Fruit fly (Drosophila melanogaster): ENCODE results near the gene Acox3.

The Acox3 gene

dm6 chr2L:6473076-6474037, 25.2 kb upstream of the Acox3 start, which contains the start of gene mmy (continued):
- TF ChIP-seq Blimp-1 (GFP tag; optimal IDR thresholded peaks at IDR 0.05) (peak; percentile 43), Mrtf (GFP tag; IDR thresholded peaks at IDR 0.05) (no peak), CG2129 (GFP tag; IDR thresholded peaks at IDR 0.05; ENCODE audit: partially characterized antibody) (no peak; the same call in 1 of the 2 replicates), CG10366 (GFP tag; IDR thresholded peaks at IDR 0.05) (peak; percentile 56; the same call in 1 of the 2 replicates), CG32767 (GFP tag; IDR thresholded peaks at IDR 0.05) (0 out of 2 replicates have a peak, but pooled peaks have one; percentile 9), Dref (GFP tag; IDR thresholded peaks at IDR 0.05) (peak; percentile 76), CG13894 (tag; optimal IDR thresholded peaks at IDR 0.05) (peak; percentile 43), CG12769 (tag; optimal IDR thresholded peaks at IDR 0.05) (peak; percentile 60), CG13775 (GFP tag; optimal IDR thresholded peaks at IDR 0.05) (no peak), CG18011 (GFP tag; optimal IDR thresholded peaks at IDR 0.05) (no peak), CG7928 (GFP tag; optimal IDR thresholded peaks at IDR 0.05) (peak; percentile 23), D19A (tag; optimal IDR thresholded peaks at IDR 0.05) (peak; percentile 74), CG1647 (GFP tag; optimal IDR thresholded peaks at IDR 0.05) (no peak), Poxn (GFP tag; IDR thresholded peaks at IDR 0.05) (no peak), pnt (GFP tag; optimal IDR thresholded peaks at IDR 0.05) (no peak), Hmx (GFP tag; optimal IDR thresholded peaks at IDR 0.05) (no peak), CG7745 (tag; optimal IDR thresholded peaks at IDR 0.05) (no peak), esg (GFP tag; conservative IDR thresholded peaks at IDR 0.05) (peak; percentile 52; the same call in 1 of the 2 replicates), CG18262 (tag; optimal IDR thresholded peaks at IDR 0.05) (peak; percentile 68), repo (GFP tag; optimal IDR thresholded peaks at IDR 0.05) (peak; percentile 20), zen (tag; optimal IDR thresholded peaks at IDR 0.05) (no peak), CG15479 (GFP tag; optimal IDR thresholded peaks at IDR 0.05) (peak; percentile 83), Usf (GFP tag; optimal IDR thresholded peaks at IDR 0.05) (no peak), eve (GFP tag; optimal IDR thresholded peaks at IDR 0.05) (no peak), CG17385 (GFP tag; optimal IDR thresholded peaks at IDR 0.05) (peak; percentile 47), CG11723 (GFP tag; optimal IDR thresholded peaks at IDR 0.05) (no peak), CG31365 (tag; optimal IDR thresholded peaks at IDR 0.05) (no peak), Fer2 (tag; optimal IDR thresholded peaks at IDR 0.05) (no peak), Hsf (GFP tag; optimal IDR thresholded peaks at IDR 0.05) (peak; percentile 1), Ssrp (tag; optimal IDR thresholded peaks at IDR 0.05) (peak; percentile 61), CG6689 (GFP tag; IDR thresholded peaks at IDR 0.05) (peak; percentile 48; the same call in 1 of the 2 replicates), CG10959 (GFP tag; IDR thresholded peaks at IDR 0.05) (no peak), CG12219 (GFP tag; optimal IDR thresholded peaks at IDR 0.05) (peak; percentile 20), shn (GFP tag; optimal IDR thresholded peaks at IDR 0.05) (peak; percentile 48), prd (optimal IDR thresholded peaks at IDR 0.05) (no peak), prd (GFP tag; IDR thresholded peaks at IDR 0.05) (peak; percentile 26; the same call in 1 of the 3 replicates), CG6654 (GFP tag; optimal IDR thresholded peaks at IDR 0.05) (peak; percentile 3), dmrt11E (tag; optimal IDR thresholded peaks at IDR 0.05) (no peak), psq (GFP tag; optimal IDR thresholded peaks at IDR 0.05) (no peak), run (tag; optimal IDR thresholded peaks at IDR 0.05) (peak; percentile 11), NK7.1 (GFP tag; optimal IDR thresholded peaks at IDR 0.05) (no peak), Fer3 (tag; optimal IDR thresholded peaks at IDR 0.05) (peak; percentile 66), CG1792 (GFP tag; optimal IDR thresholded peaks at IDR 0.05) (no peak), inv (GFP tag; IDR thresholded peaks at IDR 0.05; ENCODE audit: partially characterized antibody) (no peak), Dad (GFP tag; optimal IDR thresholded peaks at IDR 0.05) (peak; percentile 59), CG13624 (GFP tag; optimal IDR thresholded peaks at IDR 0.05) (peak; percentile 68), Meics (GFP tag; optimal IDR thresholded peaks at IDR 0.05) (peak; percentile 46), sim (GFP tag; IDR thresholded peaks at IDR 0.05) (no peak)

All from whole organism, embryonic.